Fruit fly (Drosophila melanogaster) whole organism, embryonic: ENCODE data around the gene meigo.

Source experiments
- Atf-2 ChIP-seq: fragments of 200-800 bp; sonication (Bioruptor generic); optimal IDR thresholded peaks from 2 replicates; lab custom pipeline; 2016; ENCODE audit warnings: missing biosample characterization, missing genetic modification characterization
- Atf3 ChIP-seq: fragments of 200-800 bp; sonication (Bioruptor generic); optimal IDR thresholded peaks from 3 replicates; lab custom pipeline; 2016; ENCODE audit warnings: missing biosample characterization, missing genetic modification characterization
- CG11560 ChIP-seq: fragments of 200-800 bp; sonication (Bioruptor generic); IDR thresholded peaks from 3 replicates; pipeline ENCODE4 v1.3.6; 2022; ENCODE audit warnings: missing biosample characterization, missing genetic modification characterization
- CG12942 ChIP-seq: fragments of 200-800 bp; sonication (Bioruptor generic); optimal IDR thresholded peaks from 3 replicates; lab custom pipeline; 2016; ENCODE audit warnings: missing biosample characterization, missing genetic modification characterization
- CG13287 ChIP-seq: fragments of 200-800 bp; sonication (Bioruptor generic); IDR thresholded peaks from 2 replicates; pipeline ENCODE4 v1.3.6; 2022; ENCODE audit warnings: missing biosample characterization, missing genetic modification characterization; ENCODE audit not compliant: partially characterized antibody
- CG14710 ChIP-seq: fragments of 200-800 bp; sonication (Bioruptor generic); optimal IDR thresholded peaks from 3 replicates; lab custom pipeline; 2019; ENCODE audit warnings: missing biosample characterization, mild to moderate bottlenecking, missing genetic modification characterization, moderate library complexity
- CG15601 ChIP-seq: fragments of 200-800 bp; sonication (Bioruptor generic); optimal IDR thresholded peaks from 3 replicates; lab custom pipeline; 2019; ENCODE audit warnings: missing biosample characterization, mild to moderate bottlenecking, missing genetic modification characterization, moderate library complexity
- CG1647 ChIP-seq: fragments of 200-800 bp; sonication (Bioruptor generic); optimal IDR thresholded peaks from 3 replicates; lab custom pipeline; 2016; ENCODE audit warnings: missing biosample characterization, missing genetic modification characterization
- CG16813 ChIP-seq: fragments of 200-800 bp; sonication (Bioruptor generic); IDR thresholded peaks from 3 replicates; pipeline ENCODE4 v1.3.6; 2022; ENCODE audit warnings: missing biosample characterization, missing genetic modification characterization; ENCODE audit not compliant: partially characterized antibody
- CG17612 ChIP-seq: fragments of 200-800 bp; sonication (Bioruptor generic); IDR thresholded peaks from 2 replicates; pipeline ENCODE4 v1.3.6; 2022; ENCODE audit warnings: missing biosample characterization, missing genetic modification characterization
- CG17912 ChIP-seq: fragments of 200-800 bp; sonication (Bioruptor generic); optimal IDR thresholded peaks from 2 replicates; lab custom pipeline; 2018; ENCODE audit warnings: missing biosample characterization, mild to moderate bottlenecking, missing genetic modification characterization
- CG18476 ChIP-seq: fragments of 200-800 bp; sonication (Bioruptor generic); optimal IDR thresholded peaks from 2 replicates; lab custom pipeline; 2016; ENCODE audit warnings: missing biosample characterization, mild to moderate bottlenecking, missing genetic modification characterization
- CG2678 ChIP-seq: fragments of 200-800 bp; sonication (Bioruptor generic); optimal IDR thresholded peaks from 3 replicates; lab custom pipeline; 2019; ENCODE audit warnings: missing biosample characterization, mild to moderate bottlenecking, missing genetic modification characterization, moderate library complexity
- CG31441 ChIP-seq: fragments of 200-800 bp; sonication (Bioruptor generic); IDR thresholded peaks from 2 replicates; pipeline ENCODE4 v1.3.6; 2022; ENCODE audit warnings: missing biosample characterization, missing genetic modification characterization
- CG6175 ChIP-seq: fragments of 200-800 bp; sonication (Bioruptor generic); IDR thresholded peaks from 3 replicates; pipeline ENCODE4 v1.3.6; 2022; ENCODE audit warnings: missing biosample characterization, missing genetic modification characterization
- CG6272 ChIP-seq: fragments of 200-800 bp; sonication (Bioruptor generic); IDR thresholded peaks from 2 replicates; pipeline ENCODE4 v1.3.6; 2022; ENCODE audit warnings: missing biosample characterization, missing genetic modification characterization
- CG6683 ChIP-seq: fragments of 200-800 bp; sonication (Bioruptor generic); optimal IDR thresholded peaks from 2 replicates; lab custom pipeline; 2017; ENCODE audit warnings: missing biosample characterization, mild to moderate bottlenecking, missing genetic modification characterization, missing genetic modification reagents
- CG7271 ChIP-seq: fragments of 200-800 bp; sonication (Bioruptor generic); optimal IDR thresholded peaks from 2 replicates; lab custom pipeline; 2018; ENCODE audit warnings: missing biosample characterization, mild to moderate bottlenecking, missing genetic modification characterization, moderate library complexity
- CG8089 ChIP-seq: fragments of 200-800 bp; sonication (Bioruptor generic); optimal IDR thresholded peaks from 3 replicates; lab custom pipeline; 2016; ENCODE audit warnings: missing biosample characterization, missing genetic modification characterization
- CG8924 ChIP-seq: fragments of 200-800 bp; optimal IDR thresholded peaks from 3 replicates; lab custom pipeline; 2019; ENCODE audit warnings: missing biosample characterization, mild to moderate bottlenecking, missing genetic modification characterization, moderate library complexity
- CTCF ChIP-seq: fragments of 200-800 bp; sonication (Bioruptor generic); optimal IDR thresholded peaks from 2 replicates; lab custom pipeline; 2017; ENCODE audit warnings: missing biosample characterization, mild to moderate bottlenecking, missing genetic modification characterization, moderate library complexity
- Deaf1 ChIP-seq: fragments of 200-800 bp; optimal IDR thresholded peaks from 3 replicates; lab custom pipeline; 2019; ENCODE audit warnings: missing biosample characterization, mild to moderate bottlenecking, missing genetic modification characterization, moderate library complexity
- Dek ChIP-seq: fragments of 200-800 bp; sonication (Bioruptor generic); optimal IDR thresholded peaks from 3 replicates; lab custom pipeline; 2019; ENCODE audit warnings: missing biosample characterization, mild to moderate bottlenecking, missing genetic modification characterization, moderate library complexity
- H15 ChIP-seq: fragments of 200-800 bp; sonication (Bioruptor generic); IDR thresholded peaks from 3 replicates; pipeline ENCODE4 v1.3.6; 2022; ENCODE audit warnings: missing biosample characterization, missing genetic modification characterization
- Hey ChIP-seq: fragments of 200-800 bp; sonication (Bioruptor generic); optimal IDR thresholded peaks from 3 replicates; lab custom pipeline; 2018; ENCODE audit warnings: missing biosample characterization, mild to moderate bottlenecking, missing genetic modification characterization
- Kr ChIP-seq: fragments of 200-800 bp; sonication (Bioruptor generic); optimal IDR thresholded peaks from 2 replicates; lab custom pipeline; 2017; ENCODE audit warnings: missing biosample characterization, mild to moderate bottlenecking, missing genetic modification characterization
- Lpt ChIP-seq: fragments of >200 bp; optimal IDR thresholded peaks from 2 replicates; lab custom pipeline; 2018; ENCODE audit warnings: missing biosample characterization, missing genetic modification characterization
- MBD-R2 ChIP-seq: fragments of 200-800 bp; sonication (Bioruptor generic); IDR thresholded peaks from 2 replicates; pipeline ENCODE4 v1.3.6; 2022; ENCODE audit warnings: missing biosample characterization, missing genetic modification characterization
- Neu2 ChIP-seq: fragments of 200-800 bp; sonication (Bioruptor generic); optimal IDR thresholded peaks from 3 replicates; lab custom pipeline; 2016; ENCODE audit warnings: missing biosample characterization, missing genetic modification characterization, borderline replicate concordance
- Nf-YA ChIP-seq: fragments of 200-800 bp; sonication (Bioruptor generic); IDR thresholded peaks from 2 replicates; pipeline ENCODE4 v1.3.6; 2022; ENCODE audit warnings: missing biosample characterization, missing genetic modification characterization
- Poxn ChIP-seq: fragments of 200-800 bp; sonication (Bioruptor generic); IDR thresholded peaks from 2 replicates; pipeline ENCODE4 v1.3.6; 2022; ENCODE audit warnings: missing biosample characterization, missing genetic modification characterization
- Taf1 ChIP-seq: fragments of 200-800 bp; sonication (Bioruptor generic); IDR thresholded peaks from 2 replicates; pipeline ENCODE4 v1.3.6; 2022; ENCODE audit warnings: missing biosample characterization, missing genetic modification characterization
- br ChIP-seq: fragments of >200 bp; optimal IDR thresholded peaks from 2 replicates; lab custom pipeline; 2017
- chif ChIP-seq, 2 experiments: fragments of 200-800 bp; sonication (Bioruptor generic); optimal IDR thresholded peaks; 3 replicates each; lab custom pipeline; 2016; ENCODE audit warnings: missing biosample characterization in 2 of 2, missing genetic modification characterization in 2 of 2
- crol ChIP-seq: fragments of 200-800 bp; sonication (Bioruptor generic); IDR thresholded peaks from 2 replicates; pipeline ENCODE4 v1.3.6; 2022; ENCODE audit warnings: missing biosample characterization, missing genetic modification characterization
- crp ChIP-seq, 2 experiments: fragments of 200-800 bp; sonication (Bioruptor generic); optimal IDR thresholded peaks; 2 replicates in 1 of 2; 3 replicates in 1 of 2; lab custom pipeline; 2017; ENCODE audit warnings: missing biosample characterization in 2 of 2, missing genetic modification characterization in 2 of 2, mild to moderate bottlenecking in 1 of 2, moderate library complexity in 1 of 2
- dati ChIP-seq: fragments of 200-800 bp; sonication (Bioruptor generic); IDR thresholded peaks from 2 replicates; pipeline ENCODE4 v1.3.6; 2022; ENCODE audit warnings: missing biosample characterization, missing genetic modification characterization
- eyg ChIP-seq: fragments of 200-800 bp; sonication (Bioruptor generic); optimal IDR thresholded peaks from 3 replicates; lab custom pipeline; 2016; ENCODE audit warnings: missing biosample characterization, missing genetic modification characterization
- grn ChIP-seq: fragments of 200-800 bp; sonication (Bioruptor generic); optimal IDR thresholded peaks from 3 replicates; lab custom pipeline; 2017; ENCODE audit warnings: missing biosample characterization, missing genetic modification characterization
- h ChIP-seq: fragments of >200 bp; optimal IDR thresholded peaks from 2 replicates; lab custom pipeline; 2017
- lmd ChIP-seq: fragments of 200-800 bp; sonication (Bioruptor generic); IDR thresholded peaks from 2 replicates; pipeline ENCODE4 v1.3.6; 2022; ENCODE audit warnings: missing biosample characterization, missing genetic modification characterization
- lola ChIP-seq, 3 experiments: fragments of >200 bp in 2 of 3; fragments of 200-800 bp in 1 of 3; sonication (Bioruptor generic) in 1 of 3; optimal IDR thresholded peaks; 2 replicates each; lab custom pipeline; 2017 to 2019; ENCODE audit warnings: missing biosample characterization in 3 of 3, missing genetic modification characterization in 3 of 3, mild to moderate bottlenecking in 1 of 3, moderate library complexity in 1 of 3
- nmo ChIP-seq: fragments of 200-800 bp; sonication (Bioruptor generic); optimal IDR thresholded peaks from 2 replicates; lab custom pipeline; 2018; ENCODE audit warnings: missing biosample characterization, mild to moderate bottlenecking, missing genetic modification characterization, moderate library complexity
- nom ChIP-seq: fragments of 200-800 bp; sonication (Bioruptor generic); optimal IDR thresholded peaks from 2 replicates; lab custom pipeline; 2017; ENCODE audit warnings: missing biosample characterization, missing genetic modification characterization, mild to moderate bottlenecking, moderate library complexity, missing genetic modification reagents
- peb ChIP-seq: fragments of 200-800 bp; sonication (Bioruptor generic); IDR thresholded peaks from 2 replicates; pipeline ENCODE4 v1.3.6; 2022; ENCODE audit warnings: missing biosample characterization, missing genetic modification characterization
- pfk ChIP-seq: fragments of 200-800 bp; sonication (Bioruptor generic); optimal IDR thresholded peaks from 2 replicates; lab custom pipeline; 2018; ENCODE audit warnings: missing biosample characterization, mild to moderate bottlenecking, missing genetic modification characterization, moderate library complexity
- pita ChIP-seq: fragments of 200-800 bp; sonication (Bioruptor generic); optimal IDR thresholded peaks from 2 replicates; lab custom pipeline; 2017; ENCODE audit warnings: missing biosample characterization, mild to moderate bottlenecking, missing genetic modification characterization
- sob ChIP-seq: fragments of 200-800 bp; sonication (Bioruptor generic); IDR thresholded peaks from 2 replicates; pipeline ENCODE4 v1.3.6; 2022; ENCODE audit warnings: missing biosample characterization, missing genetic modification characterization
- ssp ChIP-seq: fragments of 200-800 bp; sonication (Bioruptor generic); IDR thresholded peaks from 2 replicates; pipeline ENCODE4 v1.3.6; 2022; ENCODE audit warnings: missing biosample characterization, missing genetic modification characterization
- z ChIP-seq: fragments of 200-800 bp; sonication (Bioruptor generic); IDR thresholded peaks from 3 replicates; pipeline ENCODE4 v1.3.6; 2022; ENCODE audit warnings: missing biosample characterization, missing genetic modification characterization
- zfh2 ChIP-seq: fragments of 200-800 bp; sonication (Bioruptor generic); optimal IDR thresholded peaks from 2 replicates; lab custom pipeline; 2016; ENCODE audit warnings: missing biosample characterization, missing genetic modification characterization

Gene meigo

dm6 chr3R:21112742-21113465 is 25.2 kb upstream of the meigo start (continued):
- peak; percentile 27 for TF ChIP-seq Neu2 (GFP tag; lab: Kevin White, UChicago)
- TF ChIP-seq CG11560 (tag; lab: Robert Waterston, UW): peak; percentile 53; the same call in 1 of the 3 replicates
- TF ChIP-seq pita: no peak
- peak; percentile 85 for TF ChIP-seq lmd (GFP tag; lab: Robert Waterston, UW)
- TF ChIP-seq chif (GFP tag; optimal IDR thresholded peaks at IDR 0.05; lab: Kevin White, UChicago): peak; percentile 88 to 90
- TF ChIP-seq CG7271: peak; percentile 42
- no peak for TF ChIP-seq br
- peak; percentile 87 for TF ChIP-seq nmo
- TF ChIP-seq Hey (tag; lab: Kevin White, UChicago): peak; percentile 61
- no peak for TF ChIP-seq Deaf1
- TF ChIP-seq CG15601 (tag; lab: Kevin White, UChicago): peak; percentile 79
- TF ChIP-seq CG2678 (tag; lab: Kevin White, UChicago): no peak
- TF ChIP-seq Nf-YA (GFP tag; lab: Robert Waterston, UW): peak; percentile 69
- peak; percentile 86 for TF ChIP-seq eyg (GFP tag; lab: Kevin White, UChicago)
- TF ChIP-seq Dek (tag; lab: Kevin White, UChicago): peak; percentile 86
- peak; percentile 60; the same call in 1 of the 2 replicates for TF ChIP-seq MBD-R2 (GFP tag; lab: Robert Waterston, UW)
- TF ChIP-seq CG8089: peak; percentile 85
- TF ChIP-seq nom (GFP tag; lab: Kevin White, UChicago): no peak
- TF ChIP-seq CG8924 (tag; lab: Kevin White, UChicago): peak; percentile 90
- TF ChIP-seq CTCF (GFP tag; lab: Kevin White, UChicago): peak; percentile 28
- TF ChIP-seq CG6683 (GFP tag; lab: Kevin White, UChicago): no peak
- TF ChIP-seq CG14710: peak; percentile 78
- no peak for TF ChIP-seq Poxn (GFP tag; lab: Robert Waterston, UW)
- peak; percentile 87 for TF ChIP-seq CG31441 (GFP tag; lab: Robert Waterston, UW)
- peak in 1 of 2 experiments; percentile 65 for TF ChIP-seq crp (GFP tag; optimal IDR thresholded peaks at IDR 0.05; lab: Kevin White, UChicago)
- TF ChIP-seq CG1647 (GFP tag; lab: Kevin White, UChicago): peak; percentile 92
- TF ChIP-seq lola (GFP tag; optimal IDR thresholded peaks at IDR 0.05; lab: Kevin White, UChicago): peak in 1 of 3 experiments; percentile 73
- no peak for TF ChIP-seq CG16813 (GFP tag; lab: Robert Waterston, UW)
- no peak for TF ChIP-seq crol (GFP tag; lab: Robert Waterston, UW)
- peak; percentile 52 for TF ChIP-seq Taf1 (GFP tag; lab: Robert Waterston, UW)
- peak; percentile 77 for TF ChIP-seq dati
- no peak for TF ChIP-seq z (GFP tag; lab: Robert Waterston, UW)
- peak; percentile 80 for TF ChIP-seq CG18476
- peak; percentile 61 for TF ChIP-seq CG6272 (GFP tag; lab: Robert Waterston, UW)
- TF ChIP-seq CG17912: peak; percentile 23
- peak; percentile 89 for TF ChIP-seq CG12942 (GFP tag; lab: Kevin White, UChicago)
- TF ChIP-seq Lpt (GFP tag; lab: Kevin White, UChicago): no peak
- peak; percentile 77 for TF ChIP-seq Atf3
- peak; percentile 84 for TF ChIP-seq H15 (GFP tag; lab: Robert Waterston, UW)
- peak; percentile 85 for TF ChIP-seq zfh2
- TF ChIP-seq CG13287 (GFP tag; lab: Robert Waterston, UW): no peak
- peak; percentile 89 for TF ChIP-seq grn (GFP tag; lab: Kevin White, UChicago)
- peak; percentile 62 for TF ChIP-seq ssp (GFP tag; lab: Robert Waterston, UW)
- TF ChIP-seq CG17612 (GFP tag; lab: Robert Waterston, UW): peak; percentile 36; the same call in 1 of the 2 replicates
- TF ChIP-seq peb (GFP tag; lab: Robert Waterston, UW): peak; percentile 74
- peak; percentile 89 for TF ChIP-seq sob (GFP tag; lab: Robert Waterston, UW)
- TF ChIP-seq Atf-2: peak; percentile 90
- TF ChIP-seq Kr (GFP tag; lab: Kevin White, UChicago): peak; percentile 25
- TF ChIP-seq pfk (GFP tag; lab: Kevin White, UChicago): peak; percentile 44
- peak; percentile 46; the same call in 1 of the 3 replicates for TF ChIP-seq CG6175 (GFP tag; lab: Robert Waterston, UW)
- no peak for TF ChIP-seq h
